Fruit fly (Drosophila melanogaster): ENCODE results near the gene lectin-33A.

dm6 chr2L:11027213-11027612, 25.3 kb downstream of the lectin-33A start:
- TF ChIP-seq toe (GFP tag; optimal IDR thresholded peaks at IDR 0.05) (no peak), CG1620 (GFP tag; optimal IDR thresholded peaks at IDR 0.05) (no peak), CG33017 (tag; optimal IDR thresholded peaks at IDR 0.05) (no peak)

Data from whole organism, adult.